Worm (Caenorhabditis elegans): Measurements from ENCODE around the gene W03G11.2.

DNA sequence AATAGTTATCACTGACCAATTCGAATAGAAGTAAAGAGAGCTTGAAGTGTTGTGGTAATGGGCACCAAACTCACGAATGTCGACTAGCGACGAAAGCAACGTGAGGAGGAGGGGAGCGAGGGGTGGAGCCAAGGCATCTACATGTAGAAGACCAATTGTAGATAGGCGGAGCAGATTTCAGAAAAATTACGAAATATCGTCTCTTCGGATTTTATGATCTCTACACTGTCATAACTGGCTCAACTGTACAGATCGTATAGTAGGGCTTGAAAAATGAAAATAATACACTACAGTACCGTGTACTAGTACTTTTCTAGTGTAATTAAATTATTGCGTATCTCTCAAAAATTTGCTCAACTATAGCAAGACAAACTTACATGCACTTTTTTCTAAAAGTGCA, 15.4 kb downstream of the W03G11.2 start, which contains the start of gene W03G11.4:
- TF ChIP-seq ztf-29 (GFP tag; IDR thresholded peaks at IDR 0.05) (no peak), cog-1 (tag; optimal IDR thresholded peaks at IDR 0.05) (no peak), flt-1 (GFP tag; IDR thresholded peaks at IDR 0.05) (no peak), ref-1 (GFP tag; conservative IDR thresholded peaks at IDR 0.05) (no peak), tab-1 (GFP tag; IDR thresholded peaks at IDR 0.05) (no peak)

All from whole organism, midembryonic.